Worm (Caenorhabditis elegans) whole organism, L4 larva: ENCODE measurements around the gene srsx-14.
A peak's percentile ranks its signal among the peaks of the same experiment; 100 is the strongest.

Experiments
- F26F4.8 ChIP-seq: fragments of 200-800 bp; sonication (Bioruptor generic); conservative IDR thresholded peaks from 2 replicates; pipeline ENCODE4 v1.3.6; 2022; ENCODE audit warnings: missing genetic modification characterization, missing compliant biosample characterization
- R02D3.7 ChIP-seq: fragments of 150-350 bp; sonication (generic microtip); optimal IDR thresholded peaks from 3 replicates; lab custom pipeline; 2014; ENCODE audit warnings: missing biosample characterization, missing genetic modification characterization
- T20F7.1 ChIP-seq: fragments of 200-800 bp; sonication (Bioruptor generic); optimal IDR thresholded peaks from 2 replicates; lab custom pipeline; 2018; ENCODE audit warnings: mild to moderate bottlenecking, missing genetic modification characterization, missing compliant biosample characterization
- Y48G9A.11 ChIP-seq: fragments of 200-800 bp; sonication (Bioruptor generic); IDR thresholded peaks from 2 replicates; pipeline ENCODE4 v1.3.6; 2022; ENCODE audit warnings: missing genetic modification reagents, missing genetic modification characterization, missing compliant biosample characterization
- ZK546.5 ChIP-seq, 2 experiments: sonication (generic microtip); optimal IDR thresholded peaks; 2 replicates each; lab custom pipeline; 2017; ENCODE audit warnings: missing biosample characterization in 2 of 2, missing genetic modification characterization in 2 of 2
- aha-1 ChIP-seq: fragments of 150-350 bp; peaks from one replicate; lab custom pipeline; 2014; ENCODE audit warnings: missing biosample characterization, missing genetic modification characterization
- ama-1 ChIP-seq: fragments of 150-350 bp; optimal IDR thresholded peaks from 2 replicates; lab custom pipeline; 2014; ENCODE audit warnings: inconsistent platforms, mixed read lengths
- attf-4 ChIP-seq: sonication (generic microtip); optimal IDR thresholded peaks from 3 replicates; lab custom pipeline; 2017; ENCODE audit warnings: missing biosample characterization, missing genetic modification characterization
- ceh-28 ChIP-seq: fragments of 150-350 bp; optimal IDR thresholded peaks from 2 replicates; lab custom pipeline; 2014; ENCODE audit warnings: missing biosample characterization, missing genetic modification reagents, missing genetic modification characterization
- ceh-62 ChIP-seq: sonication (generic microtip); optimal IDR thresholded peaks from 2 replicates; lab custom pipeline; 2017; ENCODE audit warnings: missing biosample characterization, missing genetic modification characterization
- ces-1 ChIP-seq: fragments of 150-350 bp; sonication (generic microtip); optimal IDR thresholded peaks from 4 replicates; lab custom pipeline; 2014; ENCODE audit warnings: missing biosample characterization, missing genetic modification reagents, missing genetic modification characterization
- cey-2 ChIP-seq: sonication (generic microtip); optimal IDR thresholded peaks from 3 replicates; lab custom pipeline; 2017; ENCODE audit warnings: missing genetic modification characterization, mild to moderate bottlenecking, missing compliant biosample characterization, antibody characterized with exemption, borderline replicate concordance; ENCODE audit not compliant: insufficient read depth
- daf-16 ChIP-seq, 3 experiments: sonication (generic microtip); optimal IDR thresholded peaks; 2 replicates each; lab custom pipeline; 2016 to 2017; ENCODE audit warnings: missing genetic modification characterization in 3 of 3, missing genetic modification reagents in 3 of 3, mild to moderate bottlenecking in 2 of 3, missing compliant biosample characterization in 2 of 3, missing biosample characterization in 1 of 3, moderate library complexity in 1 of 3
- dmd-6 ChIP-seq: fragments of 200-800 bp; sonication (Bioruptor generic); IDR thresholded peaks from 2 replicates; pipeline ENCODE4 v1.3.6; 2022; ENCODE audit warnings: missing genetic modification reagents, missing genetic modification characterization, missing compliant biosample characterization
- dmd-9 ChIP-seq: fragments of 200-800 bp; sonication (Bioruptor generic); IDR thresholded peaks from 2 replicates; pipeline ENCODE4 v1.3.6; 2022; ENCODE audit warnings: missing genetic modification reagents, missing genetic modification characterization, missing compliant biosample characterization
- fkh-10 ChIP-seq: fragments of 150-350 bp; optimal IDR thresholded peaks from 2 replicates; lab custom pipeline; 2014; ENCODE audit warnings: missing biosample characterization, missing genetic modification reagents, missing genetic modification characterization
- gei-8 ChIP-seq: fragments of 200-800 bp; sonication (Bioruptor generic); optimal IDR thresholded peaks from 2 replicates; lab custom pipeline; 2018; ENCODE audit warnings: mild to moderate bottlenecking, missing genetic modification characterization, missing compliant biosample characterization
- hif-1 ChIP-seq, 2 experiments: sonication (generic microtip); optimal IDR thresholded peaks; 2 replicates each; lab custom pipeline; 2016 to 2017; ENCODE audit warnings: missing compliant biosample characterization in 2 of 2, missing genetic modification characterization in 2 of 2, missing genetic modification reagents in 2 of 2, missing genotype in 2 of 2, mild to moderate bottlenecking in 1 of 2
- hlh-30 ChIP-seq: sonication (generic microtip); optimal IDR thresholded peaks from 2 replicates; lab custom pipeline; 2017; ENCODE audit warnings: antibody characterized with exemption, mild to moderate bottlenecking, missing genetic modification characterization, missing compliant biosample characterization; ENCODE audit not compliant: insufficient read depth
- hmg-1.1 ChIP-seq: fragments of 200-800 bp; sonication (Bioruptor generic); IDR thresholded peaks from 2 replicates; pipeline ENCODE4 v1.3.6; 2022; ENCODE audit warnings: missing genetic modification reagents, missing genetic modification characterization, missing compliant biosample characterization
- jun-1 ChIP-seq: fragments of 150-350 bp; optimal IDR thresholded peaks from 2 replicates; lab custom pipeline; 2014; ENCODE audit warnings: missing biosample characterization, missing genetic modification reagents, missing genetic modification characterization
- lim-7 ChIP-seq: fragments of 200-800 bp; sonication (Bioruptor generic); IDR thresholded peaks from 2 replicates; pipeline ENCODE4 v1.3.6; 2022; ENCODE audit warnings: missing genetic modification characterization, missing compliant biosample characterization
- lin-1 ChIP-seq: fragments of 200-800 bp; sonication (Bioruptor generic); IDR thresholded peaks from 2 replicates; pipeline ENCODE4 v1.3.6; 2022; ENCODE audit warnings: missing genetic modification reagents, missing genetic modification characterization, missing compliant biosample characterization
- lin-13 ChIP-seq: fragments of 150-350 bp; optimal IDR thresholded peaks from 2 replicates; lab custom pipeline; 2014; ENCODE audit warnings: missing biosample characterization, missing genetic modification reagents, missing genetic modification characterization
- lin-38 ChIP-seq: fragments of 200-800 bp; sonication (Bioruptor generic); IDR thresholded peaks from 2 replicates; pipeline ENCODE4 v1.3.6; 2022; ENCODE audit warnings: missing genetic modification reagents, missing genetic modification characterization, missing compliant biosample characterization
- lin-39 ChIP-seq: fragments of 150-350 bp; optimal IDR thresholded peaks from 2 replicates; lab custom pipeline; 2014; ENCODE audit warnings: missing biosample characterization, missing genetic modification reagents, missing genetic modification characterization
- lir-3 ChIP-seq: sonication (generic microtip); optimal IDR thresholded peaks from 2 replicates; lab custom pipeline; 2016; ENCODE audit warnings: mild to moderate bottlenecking, missing genetic modification characterization, missing compliant biosample characterization
- lsy-2 ChIP-seq, 2 experiments: fragments of 150-350 bp in 1 of 2; sonication (generic microtip) in 1 of 2; optimal IDR thresholded peaks; 2 replicates each; lab custom pipeline; 2014 to 2017; ENCODE audit warnings: missing biosample characterization in 2 of 2, missing genetic modification characterization in 2 of 2
- madf-9 ChIP-seq: fragments of 200-800 bp; sonication (Bioruptor generic); conservative IDR thresholded peaks from 2 replicates; pipeline ENCODE4 v1.3.6; 2022; ENCODE audit warnings: missing genetic modification reagents, missing genetic modification characterization, missing compliant biosample characterization
- mdl-1 ChIP-seq, 2 experiments: fragments of 150-350 bp in 1 of 2; sonication (generic microtip) in 1 of 2; optimal IDR thresholded peaks; 2 replicates each; lab custom pipeline; 2014 to 2017; ENCODE audit warnings: missing biosample characterization in 2 of 2, missing genetic modification characterization in 2 of 2
- mep-1 ChIP-seq: fragments of 150-350 bp; sonication (generic microtip); optimal IDR thresholded peaks from 3 replicates; lab custom pipeline; 2014; ENCODE audit warnings: missing biosample characterization, missing genetic modification characterization
- mxl-3 ChIP-seq: fragments of 200-800 bp; sonication (Bioruptor generic); optimal IDR thresholded peaks from 2 replicates; lab custom pipeline; 2018; ENCODE audit warnings: mild to moderate bottlenecking, missing genetic modification characterization, missing compliant biosample characterization
- nhr-102 ChIP-seq: sonication (generic microtip); optimal IDR thresholded peaks from 2 replicates; lab custom pipeline; 2016; ENCODE audit warnings: mild to moderate bottlenecking, missing genetic modification characterization, moderate library complexity, missing compliant biosample characterization
- nhr-28 ChIP-seq: fragments of 150-350 bp; optimal IDR thresholded peaks from 2 replicates; lab custom pipeline; 2014; ENCODE audit warnings: missing biosample characterization, missing genetic modification characterization
- nhr-41 ChIP-seq: fragments of 200-800 bp; sonication (Bioruptor generic); IDR thresholded peaks from 2 replicates; pipeline ENCODE4 v1.3.6; 2022; ENCODE audit warnings: missing genetic modification reagents, missing genetic modification characterization, missing compliant biosample characterization
- nhr-48 ChIP-seq: sonication (generic microtip); optimal IDR thresholded peaks from 2 replicates; lab custom pipeline; 2016; ENCODE audit warnings: mild to moderate bottlenecking, missing genetic modification characterization, missing compliant biosample characterization
- nhr-76 ChIP-seq: fragments of 150-350 bp; optimal IDR thresholded peaks from 2 replicates; lab custom pipeline; 2014; ENCODE audit warnings: missing biosample characterization, missing genetic modification characterization
- nhr-77 ChIP-seq: fragments of 150-350 bp; optimal IDR thresholded peaks from 2 replicates; lab custom pipeline; 2014; ENCODE audit warnings: missing biosample characterization, missing genetic modification characterization
- pha-4 ChIP-seq, 2 experiments: fragments of 150-350 bp in 1 of 2; fragments of 200-800 bp in 1 of 2; sonication (Bioruptor generic) in 1 of 2; IDR thresholded peaks in 1 of 2; optimal IDR thresholded peaks in 1 of 2; 2 replicates each; pipeline versions ENCODE4 v1.3.6 to Lab custom; 2014 to 2022; ENCODE audit warnings: missing genetic modification characterization in 2 of 2, missing genetic modification reagents in 2 of 2, missing biosample characterization in 1 of 2, missing compliant biosample characterization in 1 of 2
- php-3 ChIP-seq: fragments of 200-800 bp; sonication (Bioruptor generic); IDR thresholded peaks from 2 replicates; pipeline ENCODE4 v1.3.6; 2022; ENCODE audit warnings: missing genetic modification reagents, missing genetic modification characterization, missing compliant biosample characterization
- saeg-2 ChIP-seq: fragments of 200-800 bp; sonication (Bioruptor generic); IDR thresholded peaks from 2 replicates; pipeline ENCODE4 v1.3.6; 2022; ENCODE audit warnings: missing genetic modification reagents, missing genetic modification characterization, missing compliant biosample characterization
- snpc-1.2 ChIP-seq: fragments of 200-800 bp; sonication (Bioruptor generic); IDR thresholded peaks from 2 replicates; pipeline ENCODE4 v1.3.6; 2022; ENCODE audit warnings: missing genetic modification reagents, missing genetic modification characterization, missing compliant biosample characterization
- tra-1 ChIP-seq: fragments of 200-800 bp; sonication (Bioruptor generic); IDR thresholded peaks from 2 replicates; pipeline ENCODE4 v1.3.6; 2022; ENCODE audit warnings: missing genetic modification reagents, missing genetic modification characterization, missing compliant biosample characterization
- unc-62 ChIP-seq, 3 experiments: fragments of 150-350 bp in 1 of 3; sonication (generic microtip); optimal IDR thresholded peaks in 2 of 3; peaks in 1 of 3; 1 replicate in 1 of 3; 2 replicates in 2 of 3; lab custom pipeline; 2014 to 2017; ENCODE audit warnings: missing biosample characterization in 3 of 3, missing genetic modification characterization in 3 of 3, missing genetic modification reagents in 3 of 3, missing genotype in 1 of 3
- zag-1 ChIP-seq: fragments of 150-350 bp; optimal IDR thresholded peaks from 2 replicates; lab custom pipeline; 2014; ENCODE audit warnings: missing biosample characterization, missing genetic modification characterization
- zfp-3 ChIP-seq: fragments of 200-800 bp; sonication (Bioruptor generic); conservative IDR thresholded peaks from 2 replicates; pipeline ENCODE4 v1.3.6; 2022; ENCODE audit warnings: missing genetic modification reagents, missing genetic modification characterization, missing compliant biosample characterization
- zip-11 ChIP-seq: fragments of 200-800 bp; sonication (Bioruptor generic); IDR thresholded peaks from 2 replicates; pipeline ENCODE4 v1.3.6; 2022; ENCODE audit warnings: missing genetic modification characterization, missing compliant biosample characterization

Gene srsx-14

ce11 chrIV:5591134-5591533 lies 35.8 kb downstream of the srsx-14 start (continued):
- TF ChIP-seq pha-4 (GFP tag; IDR thresholded peaks at IDR 0.05; lab: Robert Waterston, UW) = no peak; the same call in 1 of the 2 replicates
- peak; percentile 76 for TF ChIP-seq pha-4 (tag; optimal IDR thresholded peaks at IDR 0.05; lab: Kevin White, UChicago)
- TF ChIP-seq zfp-3 (GFP tag; lab: Robert Waterston, UW) = peak; percentile 80
- TF ChIP-seq lin-1 (GFP tag; lab: Robert Waterston, UW) = peak; percentile 92
- no peak for TF ChIP-seq lin-38 (GFP tag; lab: Robert Waterston, UW)
- peak; percentile 75 for TF ChIP-seq T20F7.1 (GFP tag; lab: Kevin White, UChicago)
- TF ChIP-seq mdl-1 (tag; optimal IDR thresholded peaks at IDR 0.05; lab: Kevin White, UChicago) = peak in 1 of 2 experiments; percentile 95
- peak; percentile 43 to 100 for TF ChIP-seq unc-62 (GFP tag; optimal IDR thresholded peaks at IDR 0.05 in 1 of 2; lab: Kevin White, UChicago)
- TF ChIP-seq unc-62 (tag; optimal IDR thresholded peaks at IDR 0.05; lab: Kevin White, UChicago) = no peak
- TF ChIP-seq F26F4.8 (GFP tag; lab: Robert Waterston, UW) = no peak
- peak; percentile 96 for TF ChIP-seq nhr-77 (tag; lab: Kevin White, UChicago)
- peak; percentile 99 for TF ChIP-seq dmd-6 (GFP tag; lab: Robert Waterston, UW)
- no peak for TF ChIP-seq zag-1 (tag; lab: Kevin White, UChicago)
- TF ChIP-seq lsy-2 (tag; optimal IDR thresholded peaks at IDR 0.05; lab: Kevin White, UChicago) = peak in 1 of 2 experiments; percentile 84
- peak; percentile 91 for TF ChIP-seq tra-1
- peak; percentile 87 for TF ChIP-seq mxl-3 (GFP tag; lab: Kevin White, UChicago)
- peak; percentile 87 for TF ChIP-seq gei-8
- peak; percentile 69; the same call in 1 of the 2 replicates for TF ChIP-seq saeg-2 (GFP tag; lab: Robert Waterston, UW)
- no peak for TF ChIP-seq ceh-28
- TF ChIP-seq nhr-102 = peak; percentile 77
- peak; percentile 89 for TF ChIP-seq nhr-48 (tag; lab: Kevin White, UChicago)
- peak; percentile 31 for TF ChIP-seq jun-1 (tag; lab: Kevin White, UChicago)
- peak; percentile 94 for TF ChIP-seq nhr-28 (tag; lab: Kevin White, UChicago)
- TF ChIP-seq nhr-76 (tag; lab: Kevin White, UChicago) = peak; percentile 61
- peak; percentile 98 for TF ChIP-seq hlh-30 (tag; lab: Kevin White, UChicago)
- peak; percentile 91 for TF ChIP-seq cey-2 (tag; lab: Kevin White, UChicago)
- peak; percentile 48; the same call in 1 of the 2 replicates for TF ChIP-seq hmg-1.1 (GFP tag; lab: Robert Waterston, UW)
- peak; percentile 44 to 69 for TF ChIP-seq hif-1 (tag; optimal IDR thresholded peaks at IDR 0.05; lab: Kevin White, UChicago)
- TF ChIP-seq snpc-1.2 (GFP tag; lab: Robert Waterston, UW) = no peak
- no peak for TF ChIP-seq lim-7 (GFP tag; lab: Robert Waterston, UW)
- TF ChIP-seq php-3 (GFP tag; lab: Robert Waterston, UW) = peak; percentile 64; the same call in 1 of the 2 replicates
- TF ChIP-seq ces-1 (GFP tag; lab: Kevin White, UChicago) = no peak
- TF ChIP-seq lin-13 = peak; percentile 48
- no peak for TF ChIP-seq lir-3 (tag; lab: Kevin White, UChicago)
- peak; percentile 79 for TF ChIP-seq mep-1 (tag; lab: Kevin White, UChicago)
- TF ChIP-seq daf-16 (GFP tag; optimal IDR thresholded peaks at IDR 0.05; lab: Kevin White, UChicago) = peak; percentile 92 to 95
- TF ChIP-seq daf-16 (tag; optimal IDR thresholded peaks at IDR 0.05; lab: Kevin White, UChicago) = peak; percentile 99
- peak; percentile 51 for TF ChIP-seq aha-1 (tag; lab: Kevin White, UChicago)

DNA sequence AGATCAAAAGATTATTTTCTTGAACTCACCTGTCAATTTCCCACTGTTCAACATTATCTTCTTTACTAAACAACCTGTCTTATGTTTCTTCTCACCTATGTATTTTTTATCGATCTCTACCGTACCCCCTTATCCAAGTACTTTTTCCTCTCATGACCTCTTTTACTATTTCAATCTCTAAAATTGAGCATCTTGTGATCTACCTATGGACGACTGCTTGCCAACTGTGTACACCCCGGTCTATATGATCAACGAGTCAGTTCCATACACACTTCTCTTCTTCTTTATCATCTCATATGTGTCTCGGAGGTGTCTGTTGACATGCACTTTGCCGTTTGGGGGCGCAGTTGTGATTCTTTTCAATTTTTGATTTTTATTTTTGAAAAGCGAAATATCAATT lies 36.8 kb downstream of the srsx-14 start:
- TF ChIP-seq nhr-28 (tag; lab: Kevin White, UChicago) (peak; percentile 78), mxl-3 (GFP tag; lab: Kevin White, UChicago) (peak; percentile 3), T20F7.1 (GFP tag; lab: Kevin White, UChicago) (no peak), F26F4.8 (GFP tag; lab: Robert Waterston, UW) (no peak), daf-16 (GFP tag; optimal IDR thresholded peaks at IDR 0.05; lab: Kevin White, UChicago) (peak; percentile 7 to 51), daf-16 (tag; optimal IDR thresholded peaks at IDR 0.05; lab: Kevin White, UChicago) (peak; percentile 97), ceh-62 (no peak), ama-1 (no peak), R02D3.7 (tag; lab: Kevin White, UChicago) (no peak), nhr-76 (tag; lab: Kevin White, UChicago) (no peak), gei-8 (no peak), attf-4 (tag; lab: Kevin White, UChicago) (no peak), dmd-9 (GFP tag; lab: Robert Waterston, UW) (no peak), lin-39 (tag; lab: Kevin White, UChicago) (no peak), lin-13 (no peak), ZK546.5 (tag; optimal IDR thresholded peaks at IDR 0.05; lab: Kevin White, UChicago) (no peak), zip-11 (no peak), fkh-10 (GFP tag; lab: Kevin White, UChicago) (no peak), nhr-41 (GFP tag; lab: Robert Waterston, UW) (no peak), Y48G9A.11 (GFP tag; lab: Robert Waterston, UW) (no peak), madf-9 (GFP tag; lab: Robert Waterston, UW) (no peak)
